Fruit fly (Drosophila melanogaster) whole organism, embryonic: Measurements from ENCODE around the gene ago.

Source experiments
- Atf3 ChIP-seq: fragments of 200-800 bp; sonication (Bioruptor generic); optimal IDR thresholded peaks from 3 replicates; lab custom pipeline; 2016; ENCODE audit warnings: missing biosample characterization, missing genetic modification characterization
- BEAF-32 ChIP-seq: fragments of 200-800 bp; sonication (Bioruptor generic); optimal IDR thresholded peaks from 3 replicates; lab custom pipeline; 2017; ENCODE audit warnings: missing biosample characterization, missing genetic modification characterization, mild to moderate bottlenecking, moderate library complexity, missing genetic modification reagents
- Blimp-1 ChIP-seq: fragments of 200-800 bp; sonication (Bioruptor generic); optimal IDR thresholded peaks from 3 replicates; lab custom pipeline; 2018; ENCODE audit warnings: missing biosample characterization, missing genetic modification characterization, mild to moderate bottlenecking, moderate library complexity, missing genetic modification reagents
- CG10462 ChIP-seq: fragments of 200-800 bp; sonication (Bioruptor generic); optimal IDR thresholded peaks from 2 replicates; lab custom pipeline; 2016; ENCODE audit warnings: missing biosample characterization, missing genetic modification characterization
- CG11093 ChIP-seq: fragments of 200-800 bp; sonication (Bioruptor generic); IDR thresholded peaks from 3 replicates; pipeline ENCODE4 v1.3.6; 2022; ENCODE audit warnings: missing biosample characterization, missing genetic modification characterization
- CG11398 ChIP-seq: fragments of 200-800 bp; sonication (Bioruptor generic); optimal IDR thresholded peaks from 2 replicates; lab custom pipeline; 2016; ENCODE audit warnings: missing biosample characterization, missing genetic modification characterization
- CG11560 ChIP-seq: fragments of 200-800 bp; sonication (Bioruptor generic); IDR thresholded peaks from 3 replicates; pipeline ENCODE4 v1.3.6; 2022; ENCODE audit warnings: missing biosample characterization, missing genetic modification characterization
- CG11723 ChIP-seq: fragments of 200-800 bp; sonication (Bioruptor generic); optimal IDR thresholded peaks from 2 replicates; lab custom pipeline; 2017; ENCODE audit warnings: missing biosample characterization, mild to moderate bottlenecking, missing genetic modification characterization
- CG12299 ChIP-seq: fragments of 200-800 bp; sonication (Bioruptor generic); optimal IDR thresholded peaks from 2 replicates; lab custom pipeline; 2018; ENCODE audit warnings: missing biosample characterization, mild to moderate bottlenecking, missing genetic modification characterization
- CG12744 ChIP-seq: fragments of 200-800 bp; sonication (Bioruptor generic); optimal IDR thresholded peaks from 2 replicates; lab custom pipeline; 2016; ENCODE audit warnings: missing biosample characterization, missing genetic modification characterization
- CG13624 ChIP-seq: fragments of 200-800 bp; sonication (Bioruptor generic); optimal IDR thresholded peaks from 2 replicates; lab custom pipeline; 2016; ENCODE audit warnings: missing biosample characterization, missing genetic modification characterization
- CG13894 ChIP-seq: fragments of 200-800 bp; sonication (Bioruptor generic); optimal IDR thresholded peaks from 3 replicates; lab custom pipeline; 2018; ENCODE audit warnings: missing biosample characterization, mild to moderate bottlenecking, missing genetic modification characterization, moderate library complexity
- CG14667 ChIP-seq: fragments of 200-800 bp; sonication (Bioruptor generic); IDR thresholded peaks from 2 replicates; pipeline ENCODE4 v1.3.6; 2022; ENCODE audit warnings: missing biosample characterization, missing genetic modification characterization
- CG15601 ChIP-seq: fragments of 200-800 bp; sonication (Bioruptor generic); optimal IDR thresholded peaks from 3 replicates; lab custom pipeline; 2019; ENCODE audit warnings: missing biosample characterization, mild to moderate bottlenecking, missing genetic modification characterization, moderate library complexity
- CG1603 ChIP-seq: fragments of 200-800 bp; sonication (Bioruptor generic); optimal IDR thresholded peaks from 2 replicates; lab custom pipeline; 2019; ENCODE audit warnings: missing biosample characterization, mild to moderate bottlenecking, missing genetic modification characterization, moderate library complexity
- CG1647 ChIP-seq: fragments of 200-800 bp; sonication (Bioruptor generic); optimal IDR thresholded peaks from 3 replicates; lab custom pipeline; 2016; ENCODE audit warnings: missing biosample characterization, missing genetic modification characterization
- CG16815 ChIP-seq: fragments of 200-800 bp; sonication (Bioruptor generic); optimal IDR thresholded peaks from 3 replicates; lab custom pipeline; 2017; ENCODE audit warnings: missing biosample characterization, mild to moderate bottlenecking, missing genetic modification characterization
- CG18476 ChIP-seq: fragments of 200-800 bp; sonication (Bioruptor generic); optimal IDR thresholded peaks from 2 replicates; lab custom pipeline; 2016; ENCODE audit warnings: missing biosample characterization, mild to moderate bottlenecking, missing genetic modification characterization
- CG18599 ChIP-seq: fragments of 200-800 bp; sonication (Bioruptor generic); optimal IDR thresholded peaks from 3 replicates; lab custom pipeline; 2017; ENCODE audit warnings: missing biosample characterization, missing genetic modification characterization, mild to moderate bottlenecking, moderate library complexity, missing genetic modification reagents
- CG2120 ChIP-seq: fragments of 200-800 bp; sonication (Bioruptor generic); optimal IDR thresholded peaks from 3 replicates; lab custom pipeline; 2016; ENCODE audit warnings: missing biosample characterization, missing genetic modification characterization
- CG30403 ChIP-seq: fragments of 200-800 bp; sonication (Bioruptor generic); optimal IDR thresholded peaks from 3 replicates; lab custom pipeline; 2016; ENCODE audit warnings: missing biosample characterization, missing genetic modification characterization
- CG31365 ChIP-seq: fragments of 200-800 bp; sonication (Bioruptor generic); optimal IDR thresholded peaks from 2 replicates; lab custom pipeline; 2018; ENCODE audit warnings: missing biosample characterization, mild to moderate bottlenecking, missing genetic modification characterization
- CG3163 ChIP-seq: fragments of 200-800 bp; sonication (Bioruptor generic); optimal IDR thresholded peaks from 3 replicates; lab custom pipeline; 2016; ENCODE audit warnings: missing biosample characterization, missing genetic modification characterization
- CG4730 ChIP-seq: fragments of 200-800 bp; sonication (Bioruptor generic); IDR thresholded peaks from 2 replicates; pipeline ENCODE4 v1.3.6; 2022; ENCODE audit warnings: missing biosample characterization, missing genetic modification characterization
- CG5245 ChIP-seq: fragments of 200-800 bp; sonication (Bioruptor generic); optimal IDR thresholded peaks from 3 replicates; lab custom pipeline; 2016; ENCODE audit warnings: missing biosample characterization, missing genetic modification characterization
- CG6654 ChIP-seq: fragments of 200-800 bp; sonication (Bioruptor generic); optimal IDR thresholded peaks from 2 replicates; lab custom pipeline; 2017; ENCODE audit warnings: missing biosample characterization, mild to moderate bottlenecking, missing genetic modification characterization
- CG9609 ChIP-seq: fragments of 200-800 bp; sonication (Bioruptor generic); optimal IDR thresholded peaks from 3 replicates; lab custom pipeline; 2016; ENCODE audit warnings: missing biosample characterization, missing genetic modification characterization
- CG9876 ChIP-seq: fragments of 200-800 bp; sonication (Bioruptor generic); optimal IDR thresholded peaks from 2 replicates; lab custom pipeline; 2016; ENCODE audit warnings: missing biosample characterization, missing genetic modification characterization
- CG9932 ChIP-seq: fragments of 200-800 bp; sonication (Bioruptor generic); IDR thresholded peaks from 2 replicates; pipeline ENCODE4 v1.3.6; 2022; ENCODE audit warnings: missing biosample characterization, missing genetic modification characterization
- D19B ChIP-seq: fragments of 200-800 bp; sonication (Bioruptor generic); optimal IDR thresholded peaks from 2 replicates; lab custom pipeline; 2017; ENCODE audit warnings: missing biosample characterization, mild to moderate bottlenecking, missing genetic modification characterization
- Deaf1 ChIP-seq: fragments of 200-800 bp; optimal IDR thresholded peaks from 3 replicates; lab custom pipeline; 2019; ENCODE audit warnings: missing biosample characterization, mild to moderate bottlenecking, missing genetic modification characterization, moderate library complexity
- Dip3 ChIP-seq: fragments of 200-800 bp; sonication (Bioruptor generic); optimal IDR thresholded peaks from 3 replicates; lab custom pipeline; 2016; ENCODE audit warnings: missing biosample characterization, missing genetic modification characterization
- Hey ChIP-seq: fragments of 200-800 bp; sonication (Bioruptor generic); optimal IDR thresholded peaks from 3 replicates; lab custom pipeline; 2018; ENCODE audit warnings: missing biosample characterization, mild to moderate bottlenecking, missing genetic modification characterization
- Hmx ChIP-seq: fragments of 200-800 bp; sonication (Bioruptor generic); optimal IDR thresholded peaks from 2 replicates; lab custom pipeline; 2016; ENCODE audit warnings: missing biosample characterization, missing genetic modification characterization
- Kr ChIP-seq: fragments of 200-800 bp; sonication (Bioruptor generic); optimal IDR thresholded peaks from 2 replicates; lab custom pipeline; 2017; ENCODE audit warnings: missing biosample characterization, mild to moderate bottlenecking, missing genetic modification characterization
- Ptx1 ChIP-seq: fragments of 200-800 bp; sonication (Bioruptor generic); IDR thresholded peaks from 2 replicates; pipeline ENCODE4 v1.3.6; 2022; ENCODE audit warnings: missing biosample characterization, missing genetic modification characterization
- Sry-δ ChIP-seq: fragments of 200-800 bp; sonication (Bioruptor generic); optimal IDR thresholded peaks from 2 replicates; lab custom pipeline; 2016; ENCODE audit warnings: missing biosample characterization, missing genetic modification characterization
- Taf1 ChIP-seq: fragments of 200-800 bp; sonication (Bioruptor generic); IDR thresholded peaks from 2 replicates; pipeline ENCODE4 v1.3.6; 2022; ENCODE audit warnings: missing biosample characterization, missing genetic modification characterization
- amos ChIP-seq: fragments of 200-800 bp; sonication (Bioruptor generic); IDR thresholded peaks from 2 replicates; pipeline ENCODE4 v1.3.6; 2022; ENCODE audit warnings: missing biosample characterization, missing genetic modification characterization; ENCODE audit not compliant: partially characterized antibody
- az2 ChIP-seq: fragments of 200-800 bp; sonication (Bioruptor generic); optimal IDR thresholded peaks from 3 replicates; lab custom pipeline; 2016; ENCODE audit warnings: missing biosample characterization, missing genetic modification characterization
- br ChIP-seq: fragments of >200 bp; optimal IDR thresholded peaks from 2 replicates; lab custom pipeline; 2017
- btn ChIP-seq: fragments of 200-800 bp; sonication (Bioruptor generic); optimal IDR thresholded peaks from 2 replicates; lab custom pipeline; 2016; ENCODE audit warnings: missing biosample characterization, missing genetic modification characterization
- cato ChIP-seq: fragments of 200-800 bp; sonication (Bioruptor generic); optimal IDR thresholded peaks from 2 replicates; lab custom pipeline; 2016; ENCODE audit warnings: missing biosample characterization, missing genetic modification characterization, borderline replicate concordance
- cg ChIP-seq: fragments of 200-800 bp; sonication (Bioruptor generic); optimal IDR thresholded peaks from 3 replicates; lab custom pipeline; 2019; ENCODE audit warnings: missing biosample characterization, mild to moderate bottlenecking, missing genetic modification characterization, moderate library complexity
- corto ChIP-seq: fragments of 200-800 bp; sonication (Bioruptor generic); optimal IDR thresholded peaks from 2 replicates; lab custom pipeline; 2016; ENCODE audit warnings: missing biosample characterization, mild to moderate bottlenecking, missing genetic modification characterization, moderate library complexity
- gro ChIP-seq: fragments of 200-800 bp; sonication (Bioruptor generic); optimal IDR thresholded peaks from 2 replicates; lab custom pipeline; 2016; ENCODE audit warnings: missing biosample characterization, missing genetic modification characterization
- gsb ChIP-seq: fragments of 200-800 bp; sonication (Bioruptor generic); IDR thresholded peaks from 2 replicates; pipeline ENCODE4 v1.3.6; 2022; ENCODE audit warnings: missing biosample characterization, missing genetic modification characterization
- lbe ChIP-seq: fragments of 200-800 bp; sonication (Bioruptor generic); optimal IDR thresholded peaks from 2 replicates; lab custom pipeline; 2016; ENCODE audit warnings: missing biosample characterization, mild to moderate bottlenecking, missing genetic modification characterization
- peb ChIP-seq: fragments of 200-800 bp; sonication (Bioruptor generic); IDR thresholded peaks from 2 replicates; pipeline ENCODE4 v1.3.6; 2022; ENCODE audit warnings: missing biosample characterization, missing genetic modification characterization
- row ChIP-seq: fragments of 200-800 bp; sonication (Bioruptor generic); IDR thresholded peaks from 3 replicates; pipeline ENCODE4 v1.3.6; 2022; ENCODE audit warnings: missing biosample characterization, missing genetic modification characterization
- tap ChIP-seq: fragments of 200-800 bp; optimal IDR thresholded peaks from 3 replicates; lab custom pipeline; 2019; ENCODE audit warnings: missing biosample characterization, mild to moderate bottlenecking, missing genetic modification characterization, moderate library complexity

Gene ago

DNA sequence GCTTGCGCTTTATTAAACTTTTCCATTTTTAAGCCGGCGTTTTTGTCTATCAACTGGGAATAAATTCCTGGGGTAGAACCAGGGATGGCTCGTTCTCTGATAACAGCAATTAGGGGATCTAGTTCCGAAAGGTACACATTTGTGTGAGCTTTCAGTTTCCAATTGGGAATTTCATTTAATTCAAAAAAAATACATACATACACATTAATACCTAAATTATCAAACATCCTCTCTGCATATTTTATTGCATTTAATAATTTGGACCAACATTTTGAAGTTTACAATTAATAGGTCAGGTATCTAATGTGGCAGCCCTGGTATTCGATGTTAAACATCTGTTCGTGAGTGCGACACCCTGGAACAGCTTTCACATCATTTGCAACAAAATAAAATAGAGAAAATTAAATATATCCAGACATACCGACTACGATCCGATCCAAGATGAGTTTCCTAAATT, 5.0 kb upstream of the ago start, which contains the start of the genes CG15011 and CG1309 (continued):
- TF ChIP-seq CG14667 (peak; percentile 64), CG6654 (peak; percentile 39), CG12744 (GFP tag; lab: Kevin White, UChicago) (peak; percentile 82), CG13624 (GFP tag; lab: Kevin White, UChicago) (peak; percentile 88), Deaf1 (tag; lab: Kevin White, UChicago) (no peak), peb (peak; percentile 63), Taf1 (GFP tag; lab: Robert Waterston, UW) (peak; percentile 66), CG11093 (GFP tag; lab: Robert Waterston, UW) (no peak; the same call in 2 of the 3 replicates), CG16815 (GFP tag; lab: Kevin White, UChicago) (peak; percentile 60), BEAF-32 (GFP tag; lab: Kevin White, UChicago) (peak; percentile 63), cato (GFP tag; lab: Kevin White, UChicago) (peak; percentile 79), CG31365 (tag; lab: Kevin White, UChicago) (peak; percentile 5), CG11723 (peak; percentile 23), Hey (tag; lab: Kevin White, UChicago) (no peak), CG10462 (GFP tag; lab: Kevin White, UChicago) (peak; percentile 68), CG30403 (GFP tag; lab: Kevin White, UChicago) (peak; percentile 92), CG9876 (GFP tag; lab: Kevin White, UChicago) (peak; percentile 76), amos (peak; percentile 11; the same call in 1 of the 2 replicates), Dip3 (GFP tag; lab: Kevin White, UChicago) (peak; percentile 80), cg (GFP tag; lab: Kevin White, UChicago) (no peak), Kr (GFP tag; lab: Kevin White, UChicago) (no peak), az2 (GFP tag; lab: Kevin White, UChicago) (peak; percentile 81), CG4730 (GFP tag; lab: Robert Waterston, UW) (peak; percentile 43), Hmx (GFP tag; lab: Kevin White, UChicago) (peak; percentile 72), CG11398 (GFP tag; lab: Kevin White, UChicago) (peak; percentile 65), Blimp-1 (GFP tag; lab: Kevin White, UChicago) (peak; percentile 77), gsb (GFP tag; lab: Robert Waterston, UW) (no peak; the same call in 1 of the 2 replicates), CG1603 (tag; lab: Kevin White, UChicago) (peak; percentile 88), CG9609 (peak; percentile 82), Atf3 (GFP tag; lab: Kevin White, UChicago) (peak; percentile 85), CG3163 (GFP tag; lab: Kevin White, UChicago) (peak; percentile 63), Ptx1 (peak; percentile 89), CG1647 (GFP tag; lab: Kevin White, UChicago) (peak; percentile 81), CG18476 (GFP tag; lab: Kevin White, UChicago) (peak; percentile 70), CG12299 (peak; percentile 67), CG18599 (GFP tag; lab: Kevin White, UChicago) (peak; percentile 83), btn (peak; percentile 59), CG11560 (tag; lab: Robert Waterston, UW) (peak; percentile 41; the same call in 1 of the 3 replicates), corto (no peak), CG5245 (peak; percentile 75), CG13894 (tag; lab: Kevin White, UChicago) (peak; percentile 82), lbe (GFP tag; lab: Kevin White, UChicago) (peak; percentile 70), CG15601 (tag; lab: Kevin White, UChicago) (peak; percentile 80), Sry-δ (GFP tag; lab: Kevin White, UChicago) (peak; percentile 70), CG2120 (GFP tag; lab: Kevin White, UChicago) (peak; percentile 94), D19B (GFP tag; lab: Kevin White, UChicago) (peak; percentile 59), row (GFP tag; lab: Robert Waterston, UW) (peak; percentile 98), CG9932 (GFP tag; lab: Robert Waterston, UW) (peak; percentile 87), tap (tag; lab: Kevin White, UChicago) (peak; percentile 67), br (no peak), gro (GFP tag; lab: Kevin White, UChicago) (peak; percentile 88)
